Worm (Caenorhabditis elegans) whole organism, L3 larva: ENCODE measurements around the gene pfd-4.

Experiments
- fkh-10 ChIP-seq: sonication (generic microtip); optimal IDR thresholded peaks from 2 replicates; lab custom pipeline; 2017; ENCODE audit warnings: missing biosample characterization, missing genetic modification reagents, missing genetic modification characterization
- nhr-76 ChIP-seq: fragments of 150-350 bp; sonication (generic microtip); optimal IDR thresholded peaks from 5 replicates; lab custom pipeline; 2014; ENCODE audit warnings: missing biosample characterization, missing genetic modification characterization
- nhr-77 ChIP-seq: fragments of 150-350 bp; optimal IDR thresholded peaks from 2 replicates; lab custom pipeline; 2014; ENCODE audit warnings: missing biosample characterization, missing genetic modification characterization
- sea-2 ChIP-seq: fragments of 150-350 bp; sonication (generic microtip); optimal IDR thresholded peaks from 4 replicates; lab custom pipeline; 2014; ENCODE audit warnings: missing biosample characterization, missing genetic modification reagents, missing genetic modification characterization
- ztf-4 ChIP-seq: fragments of 150-350 bp; optimal IDR thresholded peaks from 2 replicates; lab custom pipeline; 2014; ENCODE audit warnings: missing biosample characterization, missing genetic modification characterization

DNA sequence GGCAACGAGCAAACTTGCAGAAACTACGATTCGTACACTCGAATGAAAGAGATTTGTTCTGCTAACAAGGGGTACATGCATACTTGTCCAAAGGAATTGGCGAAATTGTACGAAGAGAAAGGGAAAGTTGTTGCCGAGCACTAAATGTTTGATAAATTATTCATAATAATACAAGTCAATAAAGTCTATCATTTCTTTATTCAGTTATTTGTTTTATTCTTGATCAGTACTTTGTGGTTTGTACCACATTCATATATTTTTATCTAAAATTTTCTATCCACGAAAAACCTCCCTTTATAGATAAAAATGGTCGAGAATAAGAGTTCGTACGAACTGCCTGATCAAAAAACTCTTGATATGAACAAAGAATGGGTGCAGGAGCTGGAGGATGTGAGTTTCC is 5.5 kb downstream of the pfd-4 start, which contains the start of gene edg-1:
- TF ChIP-seq ztf-4 (no peak), fkh-10 (GFP tag; lab: Kevin White, UChicago) (no peak), sea-2 (GFP tag; lab: Kevin White, UChicago) (no peak), nhr-77 (tag; lab: Kevin White, UChicago) (no peak), nhr-76 (no peak)
